Fruit fly (Drosophila melanogaster): Measurements from ENCODE around the gene Doa.
A peak's percentile ranks its signal among the peaks of the same experiment; 100 is the strongest.

Doa gene

dm6 chr3R:28844611-28845376, 43.1 kb upstream of the Doa start, which contains the start of the genes Apc and spg (continued):
- TF ChIP-seq CG34406 (GFP tag; optimal IDR thresholded peaks at IDR 0.05) (no peak), Sox102F (GFP tag; optimal IDR thresholded peaks at IDR 0.05) (peak; percentile 56), topi (GFP tag; optimal IDR thresholded peaks at IDR 0.05) (peak; percentile 29), CG4318 (GFP tag; optimal IDR thresholded peaks at IDR 0.05) (no peak), net (GFP tag; optimal IDR thresholded peaks at IDR 0.05) (peak; percentile 27), CG6276 (GFP tag; optimal IDR thresholded peaks at IDR 0.05) (no peak), Sox14 (GFP tag; optimal IDR thresholded peaks at IDR 0.05) (peak; percentile 14), Blimp-1 (GFP tag; optimal IDR thresholded peaks at IDR 0.05) (no peak), CG8119 (GFP tag; IDR thresholded peaks at IDR 0.05) (no peak)

dm6 chr3R:28845377-28845876, 42.4 kb upstream of the Doa start:
- TF ChIP-seq Ets21C (GFP tag; optimal IDR thresholded peaks at IDR 0.05): no peak
- peak; percentile 39 for TF ChIP-seq Eip78C (GFP tag)
- 0 out of 3 replicates have a peak, but pooled peaks have one; percentile 44 for TF ChIP-seq CG8119 (GFP tag; IDR thresholded peaks at IDR 0.05)
- peak; percentile 10 for TF ChIP-seq Eip75B (GFP tag; optimal IDR thresholded peaks at IDR 0.05)
- no peak for TF ChIP-seq Sox15 (GFP tag; optimal IDR thresholded peaks at IDR 0.05)
- peak; percentile 48 for TF ChIP-seq esn (GFP tag; optimal IDR thresholded peaks at IDR 0.05)
- TF ChIP-seq Blimp-1 (GFP tag; optimal IDR thresholded peaks at IDR 0.05): peak; percentile 88
- peak; percentile 90 for TF ChIP-seq dsx (GFP tag; optimal IDR thresholded peaks at IDR 0.05; ENCODE audit: poor library complexity, severe bottlenecking)
- TF ChIP-seq CG15336 (GFP tag; IDR thresholded peaks at IDR 0.05): 0 out of 2 replicates have a peak, but pooled peaks have one; percentile 10
- no peak for TF ChIP-seq CG4318 (GFP tag; optimal IDR thresholded peaks at IDR 0.05)
- peak; percentile 9 for TF ChIP-seq CG6276 (GFP tag; optimal IDR thresholded peaks at IDR 0.05)
- no peak for TF ChIP-seq dac (GFP tag; optimal IDR thresholded peaks at IDR 0.05)

dm6 chr3R:28845981-28846380, 41.9 kb upstream of the Doa start:
- TF ChIP-seq svp (GFP tag): peak; percentile 13
- no peak for TF ChIP-seq CG34406 (GFP tag; optimal IDR thresholded peaks at IDR 0.05)
- TF ChIP-seq eg (GFP tag; IDR thresholded peaks at IDR 0.05): 0 out of 3 replicates have a peak, but pooled peaks have one; percentile 22

- peak; percentile 87 for TF ChIP-seq eg (GFP tag; IDR thresholded peaks at IDR 0.05)
- TF ChIP-seq fd85E (GFP tag; optimal IDR thresholded peaks at IDR 0.05): no peak
- peak; percentile 79 for TF ChIP-seq Eip75B (GFP tag; optimal IDR thresholded peaks at IDR 0.05)
- TF ChIP-seq CG3919 (GFP tag; optimal IDR thresholded peaks at IDR 0.05): peak; percentile 74
- TF ChIP-seq Hr39 (GFP tag; optimal IDR thresholded peaks at IDR 0.05): peak; percentile 22
- peak; percentile 39 for TF ChIP-seq CG11902 (GFP tag; optimal IDR thresholded peaks at IDR 0.05)
- TF ChIP-seq CG15336 (GFP tag; IDR thresholded peaks at IDR 0.05): peak; percentile 62
- TF ChIP-seq CG9139 (GFP tag; optimal IDR thresholded peaks at IDR 0.05): peak; percentile 71
- peak; percentile 64 for TF ChIP-seq Hr4 (GFP tag; optimal IDR thresholded peaks at IDR 0.05)
- peak; percentile 30 for TF ChIP-seq Sox15 (GFP tag; optimal IDR thresholded peaks at IDR 0.05)
- TF ChIP-seq Eip93F (GFP tag; optimal IDR thresholded peaks at IDR 0.05): no peak
- peak; percentile 16 for TF ChIP-seq Ets21C (GFP tag; optimal IDR thresholded peaks at IDR 0.05)
- TF ChIP-seq lz (GFP tag; optimal IDR thresholded peaks at IDR 0.05): peak; percentile 47
- TF ChIP-seq CG6276 (GFP tag; optimal IDR thresholded peaks at IDR 0.05): peak; percentile 92
- peak; percentile 58 for TF ChIP-seq CG6792 (GFP tag; optimal IDR thresholded peaks at IDR 0.05)
- TF ChIP-seq CG11294 (GFP tag; IDR thresholded peaks at IDR 0.05): 0 out of 2 replicates have a peak, but pooled peaks have one; percentile 7
- peak; percentile 8 to 61 for TF ChIP-seq salr (GFP tag; optimal IDR thresholded peaks at IDR 0.05)
- TF ChIP-seq CG8119 (GFP tag; IDR thresholded peaks at IDR 0.05): peak; percentile 66
- TF ChIP-seq Smox (GFP tag; optimal IDR thresholded peaks at IDR 0.05): peak; percentile 3
- TF ChIP-seq CG8632 (GFP tag; optimal IDR thresholded peaks at IDR 0.05): peak; percentile 60
- TF ChIP-seq Sox14 (GFP tag; optimal IDR thresholded peaks at IDR 0.05): peak; percentile 64
- TF ChIP-seq Gug (GFP tag; IDR thresholded peaks at IDR 0.05): peak; percentile 50
- TF ChIP-seq achi (GFP tag; optimal IDR thresholded peaks at IDR 0.05): peak; percentile 66
- peak; percentile 44 for TF ChIP-seq esn (GFP tag; optimal IDR thresholded peaks at IDR 0.05)
- TF ChIP-seq CG6854 (GFP tag; optimal IDR thresholded peaks at IDR 0.05): no peak
- peak; percentile 41 for TF ChIP-seq Sox102F (GFP tag; optimal IDR thresholded peaks at IDR 0.05)
- TF ChIP-seq OdsH (GFP tag; optimal IDR thresholded peaks at IDR 0.05): peak; percentile 72
- no peak for TF ChIP-seq vri (GFP tag; optimal IDR thresholded peaks at IDR 0.05)
- peak; percentile 62 for TF ChIP-seq fd59A (GFP tag; optimal IDR thresholded peaks at IDR 0.05)
- TF ChIP-seq topi (GFP tag; optimal IDR thresholded peaks at IDR 0.05): peak; percentile 59
- TF ChIP-seq spab (GFP tag; optimal IDR thresholded peaks at IDR 0.05): peak; percentile 82
- peak; percentile 70 for TF ChIP-seq CG32006 (GFP tag; optimal IDR thresholded peaks at IDR 0.05)
- TF ChIP-seq svp (GFP tag): peak; percentile 80
Observed at dm6 chr3R:28846877-28847529, 40.9 kb upstream of the Doa start.

Measured in whole organism, prepupa.